Fruit fly (Drosophila melanogaster): ENCODE results near the gene Diap1.

Gene Diap1

dm6 chr3L:16023020-16023648, 27.7 kb downstream of the Diap1 start, which contains the start of gene Notum (continued):
- TF ChIP-seq Dll (GFP tag; IDR thresholded peaks at IDR 0.05; ENCODE audit: partially characterized antibody), result peak; percentile 51; the same call in 3 of the 4 replicates
- TF ChIP-seq CG6683 (GFP tag; optimal IDR thresholded peaks at IDR 0.05), result no peak
- peak; percentile 48 for TF ChIP-seq Deaf1 (tag; optimal IDR thresholded peaks at IDR 0.05)
- TF ChIP-seq sd (tag; optimal IDR thresholded peaks at IDR 0.05), result peak; percentile 0
- peak; percentile 34 for TF ChIP-seq oc (tag; optimal IDR thresholded peaks at IDR 0.05)
- TF ChIP-seq ap (GFP tag; IDR thresholded peaks at IDR 0.05), result no peak
- no peak for TF ChIP-seq CG4424 (GFP tag; optimal IDR thresholded peaks at IDR 0.05)
- TF ChIP-seq nau (GFP tag; optimal IDR thresholded peaks at IDR 0.05), result no peak
- TF ChIP-seq Med (GFP tag), result peak; percentile 71
- TF ChIP-seq CG9727 (GFP tag; optimal IDR thresholded peaks at IDR 0.05), result peak; percentile 2
- no peak for TF ChIP-seq tin (GFP tag; optimal IDR thresholded peaks at IDR 0.05)
- TF ChIP-seq CG17359 (tag; optimal IDR thresholded peaks at IDR 0.05), result no peak
- no peak for TF ChIP-seq BtbVII (GFP tag; optimal IDR thresholded peaks at IDR 0.05)
- TF ChIP-seq CG4282 (GFP tag; optimal IDR thresholded peaks at IDR 0.05), result no peak
- no peak for TF ChIP-seq Taf1 (GFP tag; IDR thresholded peaks at IDR 0.05)
- TF ChIP-seq crol (GFP tag; IDR thresholded peaks at IDR 0.05), result 0 out of 2 replicates have a peak, but pooled peaks have one; percentile 20
- peak; percentile 34; the same call in 1 of the 2 replicates for TF ChIP-seq CG32532 (GFP tag; IDR thresholded peaks at IDR 0.05)
- TF ChIP-seq chif (GFP tag; optimal IDR thresholded peaks at IDR 0.05), result no peak
- TF ChIP-seq Hsf (GFP tag; optimal IDR thresholded peaks at IDR 0.05), result no peak
- TF ChIP-seq caup (GFP tag; optimal IDR thresholded peaks at IDR 0.05; ENCODE audit: severe bottlenecking), result peak; percentile 0
- TF ChIP-seq chinmo (GFP tag; IDR thresholded peaks at IDR 0.05; ENCODE audit: partially characterized antibody), result 0 out of 4 replicates have a peak, but pooled peaks have one; percentile 70
- TF ChIP-seq Hr39 (optimal IDR thresholded peaks at IDR 0.05), result no peak
- TF ChIP-seq CG42726 (GFP tag; IDR thresholded peaks at IDR 0.05; ENCODE audit: partially characterized antibody), result 0 out of 2 replicates have a peak, but pooled peaks have one; percentile 7
- 0 out of 2 replicates have a peak, but pooled peaks have one; percentile 37 for TF ChIP-seq chm (GFP tag; IDR thresholded peaks at IDR 0.05)
- no peak for TF ChIP-seq ash1 (GFP tag; optimal IDR thresholded peaks at IDR 0.05)
- TF ChIP-seq sob (GFP tag; IDR thresholded peaks at IDR 0.05), result 0 out of 2 replicates have a peak, but pooled peaks have one; percentile 11
- TF ChIP-seq CG43689 (GFP tag; IDR thresholded peaks at IDR 0.05), result no peak
- TF ChIP-seq odd (GFP tag; optimal IDR thresholded peaks at IDR 0.05), result peak; percentile 21
- TF ChIP-seq ato (GFP tag; IDR thresholded peaks at IDR 0.05; ENCODE audit: partially characterized antibody), result peak; percentile 28; the same call in 1 of the 2 replicates
- TF ChIP-seq CG12744 (GFP tag; optimal IDR thresholded peaks at IDR 0.05), result no peak
- no peak for TF ChIP-seq Oli (tag; optimal IDR thresholded peaks at IDR 0.05)
- peak in 1 of 2 experiments; percentile 27 for TF ChIP-seq pan (optimal IDR thresholded peaks at IDR 0.05)
- peak in 1 of 2 experiments; percentile 30 for TF ChIP-seq pan (GFP tag; optimal IDR thresholded peaks at IDR 0.05 in 1 of 2, IDR thresholded peaks at IDR 0.05 in 1 of 2)
- TF ChIP-seq CG7745 (tag; optimal IDR thresholded peaks at IDR 0.05), result no peak
- TF ChIP-seq Jarid2 (GFP tag; optimal IDR thresholded peaks at IDR 0.05), result peak; percentile 87
- TF ChIP-seq CG17829 (tag; optimal IDR thresholded peaks at IDR 0.05), result no peak
- TF ChIP-seq kni (GFP tag; optimal IDR thresholded peaks at IDR 0.05), result peak; percentile 34
- peak; percentile 9 for TF ChIP-seq CG2712 (tag; optimal IDR thresholded peaks at IDR 0.05)
- peak; percentile 28; the same call in 1 of the 2 replicates for TF ChIP-seq bbx (GFP tag; IDR thresholded peaks at IDR 0.05; ENCODE audit: partially characterized antibody)
- peak; percentile 33; the same call in 1 of the 3 replicates for TF ChIP-seq Opbp (GFP tag; IDR thresholded peaks at IDR 0.05; ENCODE audit: partially characterized antibody)
- TF ChIP-seq esg (GFP tag; conservative IDR thresholded peaks at IDR 0.05), result no peak
- TF ChIP-seq CG6791 (GFP tag; IDR thresholded peaks at IDR 0.05; ENCODE audit: partially characterized antibody), result peak; percentile 52; the same call in 1 of the 3 replicates
- peak; percentile 43 for TF ChIP-seq CG4360 (GFP tag; IDR thresholded peaks at IDR 0.05)
- no peak for TF ChIP-seq Hr51 (GFP tag; optimal IDR thresholded peaks at IDR 0.05)
- TF ChIP-seq amos (GFP tag; IDR thresholded peaks at IDR 0.05; ENCODE audit: partially characterized antibody), result peak; percentile 38; the same call in 1 of the 2 replicates
- peak; percentile 57; the same call in 1 of the 2 replicates for TF ChIP-seq Bgb (GFP tag; IDR thresholded peaks at IDR 0.05; ENCODE audit: partially characterized antibody)
- peak; percentile 15; the same call in 1 of the 2 replicates for TF ChIP-seq CG13287 (GFP tag; IDR thresholded peaks at IDR 0.05; ENCODE audit: partially characterized antibody)
